Worm (Caenorhabditis elegans) whole organism, L4/young adult: ENCODE results near the gene F27D9.13.
A peak's percentile ranks its signal among the peaks of the same experiment; 100 is the strongest.

ENCODE experiments used
- W03F9.2 ChIP-seq: fragments of 150-350 bp; optimal IDR thresholded peaks from 2 replicates; lab custom pipeline; 2014; ENCODE audit warnings: missing biosample characterization, missing genetic modification characterization
- dao-5 ChIP-seq: sonication (generic microtip); optimal IDR thresholded peaks from 2 replicates; lab custom pipeline; 2016; ENCODE audit warnings: missing genotype, missing genetic modification characterization, moderate library complexity, missing compliant biosample characterization
- him-1 ChIP-seq: sonication (generic microtip); optimal IDR thresholded peaks from 2 replicates; lab custom pipeline; 2016; ENCODE audit warnings: missing genotype, missing genetic modification reagents, missing genetic modification characterization, missing compliant biosample characterization

The F27D9.13 gene

DNA sequence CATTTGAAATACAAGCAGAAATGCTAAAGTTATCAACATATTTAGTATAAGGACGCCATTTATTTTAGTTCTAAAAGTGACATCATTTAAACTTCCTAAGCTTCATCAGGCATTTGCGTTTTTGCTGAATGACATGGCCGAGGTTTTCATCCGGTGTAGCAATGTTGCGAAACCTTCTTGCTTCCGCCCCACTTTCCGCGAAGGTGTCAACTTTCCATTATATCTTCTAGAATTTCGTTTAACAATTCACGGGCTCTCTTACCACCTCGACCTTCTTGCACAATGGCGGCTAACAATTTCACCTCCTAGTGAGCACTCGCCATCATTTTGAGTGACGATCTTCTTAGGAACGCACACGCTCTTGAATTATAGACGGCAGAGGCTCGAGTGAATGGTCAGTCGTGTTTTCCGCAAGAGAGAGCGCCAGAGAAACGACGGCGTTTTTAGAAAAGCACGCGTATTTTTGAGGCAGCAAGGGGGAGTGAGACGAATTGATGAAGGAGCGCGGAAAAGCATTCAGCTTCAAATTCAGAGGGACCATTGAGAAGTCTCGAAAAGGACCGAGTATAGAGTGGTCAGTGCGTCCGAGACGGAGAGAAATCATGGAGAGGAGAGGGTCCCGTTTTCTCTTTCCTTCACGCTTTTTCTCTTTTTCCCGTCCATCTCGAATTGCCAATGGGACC, 13.4 kb downstream of the F27D9.13 start:
- TF ChIP-seq him-1 = peak; percentile 30
- TF ChIP-seq W03F9.2 (tag; lab: Kevin White, UChicago) = no peak
- TF ChIP-seq dao-5 = no peak

DNA sequence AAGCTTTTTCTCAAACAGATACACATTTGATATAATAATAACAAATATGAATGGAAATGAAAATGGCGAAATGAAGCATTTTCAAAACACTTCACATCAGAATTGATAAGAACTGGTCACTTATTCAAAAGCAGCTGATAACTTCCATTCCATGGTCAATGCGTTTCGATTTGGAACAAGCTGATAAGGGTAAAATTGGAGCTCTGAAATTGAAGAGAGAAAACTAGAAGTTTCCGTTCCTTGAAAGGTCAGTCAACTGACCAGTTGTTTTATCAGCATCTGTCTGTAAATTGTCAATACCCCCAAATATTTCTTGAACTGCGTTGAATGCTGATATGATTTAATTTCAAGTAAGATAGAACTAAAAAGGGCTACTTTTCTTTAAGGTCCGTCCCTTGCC, 14.9 kb downstream of the F27D9.13 start:
- TF ChIP-seq him-1 = no peak
- no peak for TF ChIP-seq dao-5
- TF ChIP-seq W03F9.2 (tag; lab: Kevin White, UChicago) = no peak

ce11 chrX:7651219-7651958, 15.9 kb downstream of the F27D9.13 start:
- TF ChIP-seq W03F9.2 (tag; lab: Kevin White, UChicago) (no peak), him-1 (no peak), dao-5 (no peak)

DNA sequence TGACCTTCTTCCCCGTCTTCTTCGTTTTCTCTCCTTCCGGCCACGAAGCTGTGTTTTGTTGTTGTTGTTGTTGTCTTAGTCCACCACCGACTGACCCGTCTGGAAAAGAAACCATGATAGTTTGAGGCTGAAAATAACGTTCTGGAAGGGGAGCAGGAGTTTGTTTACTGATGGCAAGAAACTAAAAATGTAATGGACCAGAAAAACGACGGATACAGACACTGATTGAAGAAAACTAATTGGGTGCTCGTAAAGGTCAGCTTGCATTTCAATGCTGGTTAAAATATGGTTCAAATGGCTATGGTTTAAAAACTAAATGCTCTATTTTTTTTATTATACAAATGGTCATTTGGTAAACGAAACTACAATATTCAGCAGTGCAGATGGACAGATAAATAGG, 21.9 kb downstream of the F27D9.13 start, which contains the start of gene F26A10.2:
Gene F26A10.2 (minus strand): TSS at position 101 of the 400 bp plus-strand sequence.
- TF ChIP-seq him-1 (no peak), W03F9.2 (tag; lab: Kevin White, UChicago) (no peak), dao-5 (no peak)

DNA sequence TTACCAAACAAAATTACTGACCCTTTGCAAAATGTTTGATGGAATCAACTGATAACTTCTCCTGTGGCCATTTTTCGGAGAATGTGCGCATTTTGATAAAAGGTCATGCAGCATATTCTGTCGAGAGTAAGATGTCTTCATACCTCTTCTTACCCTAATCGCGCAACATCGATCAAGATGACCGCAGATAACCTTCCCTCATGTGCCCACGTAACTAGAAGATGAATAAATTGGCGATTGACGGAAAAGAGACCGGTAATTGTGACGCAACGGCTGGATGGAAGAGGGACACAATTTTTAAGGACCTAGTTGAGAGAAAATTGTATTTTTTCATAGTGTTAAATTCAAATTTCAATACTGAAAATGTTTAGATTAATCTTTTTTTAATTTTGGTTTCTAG, 26.4 kb downstream of the F27D9.13 start:
- TF ChIP-seq dao-5 (no peak), W03F9.2 (tag; lab: Kevin White, UChicago) (no peak), him-1 (no peak)

DNA sequence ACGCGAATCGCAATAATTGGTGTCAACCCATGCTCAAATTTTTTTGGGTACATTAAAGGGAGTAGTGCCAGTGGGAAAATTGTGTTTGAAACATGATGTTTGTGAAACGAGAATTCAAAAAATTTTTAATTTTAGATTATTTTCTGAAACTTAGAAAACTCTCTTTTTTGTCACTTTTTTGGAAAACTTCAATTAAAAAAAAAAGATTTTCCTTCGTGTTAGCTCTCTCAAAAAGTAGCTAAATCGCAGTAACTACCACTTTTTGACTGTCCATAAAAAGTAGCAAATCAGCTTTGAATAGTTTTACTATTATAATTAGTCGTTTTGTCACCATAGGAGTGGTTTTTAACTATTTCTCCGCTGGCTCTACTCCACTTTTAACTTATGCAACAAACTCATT, 26.9 kb downstream of the F27D9.13 start:
- TF ChIP-seq dao-5 (no peak), W03F9.2 (tag; lab: Kevin White, UChicago) (no peak)

ce11 chrX:7638790-7639189, 28.5 kb downstream of the F27D9.13 start:
- TF ChIP-seq dao-5 (no peak), him-1 (no peak), W03F9.2 (tag; lab: Kevin White, UChicago) (no peak)

ce11 chrX:7636037-7636436, 31.2 kb downstream of the F27D9.13 start:
- TF ChIP-seq dao-5 (no peak), him-1 (no peak), W03F9.2 (tag; lab: Kevin White, UChicago) (no peak)

ce11 chrX:7627351-7627750, 39.9 kb downstream of the F27D9.13 start, which contains the start of gene nlp-61:
Gene nlp-61 (plus strand): TSS chrX:7627651.
- TF ChIP-seq dao-5 (no peak), W03F9.2 (tag; lab: Kevin White, UChicago) (no peak), him-1 (no peak)
